Fruit fly (Drosophila melanogaster) whole organism: ENCODE measurements around the gene CG31391.

Source experiments
- CG8478 ChIP-seq: fragments of >200 bp; optimal IDR thresholded peaks from 2 replicates; lab custom pipeline; 2018; ENCODE audit warnings: inconsistent platforms
- Dll ChIP-seq: fragments of >200 bp; optimal IDR thresholded peaks from 2 replicates; lab custom pipeline; 2017
- pan ChIP-seq: fragments of >200 bp; optimal IDR thresholded peaks from 2 replicates; lab custom pipeline; 2017
- psq ChIP-seq: fragments of >200 bp; optimal IDR thresholded peaks from 2 replicates; lab custom pipeline; 2017
- usp ChIP-seq: fragments of >200 bp; optimal IDR thresholded peaks from 2 replicates; lab custom pipeline; 2017; ENCODE audit warnings: missing biosample characterization, missing genetic modification characterization, mixed read lengths

DNA sequence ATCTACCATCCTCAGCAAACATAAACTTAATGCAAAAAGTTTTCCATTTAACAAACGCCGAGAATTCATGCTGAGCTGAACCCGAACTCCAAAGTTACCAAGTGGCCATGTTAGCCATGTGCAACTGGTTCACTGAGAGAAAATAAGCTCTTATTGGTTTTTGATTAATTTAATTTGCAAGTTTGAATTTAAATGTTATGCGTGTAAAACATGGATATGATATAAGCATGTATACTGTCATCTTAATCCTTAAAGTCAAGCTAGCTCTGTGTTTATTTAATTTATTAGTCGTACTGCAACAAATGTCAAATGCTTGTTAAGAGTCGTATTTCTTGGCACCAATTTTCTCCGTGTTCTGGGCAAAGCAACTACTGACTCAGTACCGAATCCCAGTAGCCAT is 50.2 kb downstream of the CG31391 start:
- TF ChIP-seq usp (GFP tag; lab: Kevin White, UChicago) (no peak), CG8478 (lab: Kevin White, UChicago) (no peak), psq (lab: Kevin White, UChicago) (no peak), Dll (lab: Kevin White, UChicago) (no peak), pan (lab: Kevin White, UChicago) (no peak)
